Worm (Caenorhabditis elegans): ENCODE results near the gene nos-2.

The nos-2 gene

ce11 chrII:7024897-7025852, 40.2 kb upstream of the nos-2 start, which contains the start of gene znf-598:
TSS of gene znf-598 (plus strand) at chrII:7025802.
- TF ChIP-seq snpc-4 (tag; optimal IDR thresholded peaks at IDR 0.05) (no peak), elt-3 (tag; optimal IDR thresholded peaks at IDR 0.05) (no peak), sox-4 (tag; optimal IDR thresholded peaks at IDR 0.05) (no peak), ztf-11 (tag; optimal IDR thresholded peaks at IDR 0.05) (no peak), unc-86 (tag; optimal IDR thresholded peaks at IDR 0.05) (no peak), ces-1 (GFP tag; optimal IDR thresholded peaks at IDR 0.05) (no peak), lin-15B (tag; optimal IDR thresholded peaks at IDR 0.05) (peak; percentile 60), nhr-90 (tag; optimal IDR thresholded peaks at IDR 0.05; ENCODE audit: poor library complexity) (no peak), C04F5.9 (tag; optimal IDR thresholded peaks at IDR 0.05) (no peak), hlh-17 (GFP tag; optimal IDR thresholded peaks at IDR 0.05; ENCODE audit: borderline replicate concordance) (no peak), nhr-76 (tag; optimal IDR thresholded peaks at IDR 0.05) (no peak), fos-1 (tag; optimal IDR thresholded peaks at IDR 0.05) (no peak), mep-1 (tag; optimal IDR thresholded peaks at IDR 0.05) (peak; percentile 44), grh-1 (GFP tag; IDR thresholded peaks at IDR 0.05) (no peak), ceh-63 (GFP tag; optimal IDR thresholded peaks at IDR 0.05) (no peak), unc-130 (tag; optimal IDR thresholded peaks at IDR 0.05) (no peak), pax-3 (tag; optimal IDR thresholded peaks at IDR 0.05) (no peak), nhr-237 (tag; optimal IDR thresholded peaks at IDR 0.05) (no peak), vab-15 (tag; optimal IDR thresholded peaks at IDR 0.05) (no peak), nhr-19 (GFP tag; conservative IDR thresholded peaks at IDR 0.05) (no peak), fkh-4 (tag; optimal IDR thresholded peaks at IDR 0.05; ENCODE audit: borderline replicate concordance) (no peak), zag-1 (tag; optimal IDR thresholded peaks at IDR 0.05) (no peak), irx-1 (tag; optimal IDR thresholded peaks at IDR 0.05) (no peak), fkh-8 (tag; optimal IDR thresholded peaks at IDR 0.05) (no peak), ama-1 (optimal IDR thresholded peaks at IDR 0.05) (no peak), aha-1 (tag; optimal IDR thresholded peaks at IDR 0.05) (no peak), xbp-1 (tag; optimal IDR thresholded peaks at IDR 0.05) (peak; percentile 17), nhr-28 (tag; optimal IDR thresholded peaks at IDR 0.05) (no peak), lir-3 (tag; optimal IDR thresholded peaks at IDR 0.05; ENCODE audit: poor library complexity) (no peak), Y116A8C.19 (tag; optimal IDR thresholded peaks at IDR 0.05; ENCODE audit: borderline replicate concordance) (no peak), ceh-8 (GFP tag; optimal IDR thresholded peaks at IDR 0.05) (no peak), nhr-84 (tag; optimal IDR thresholded peaks at IDR 0.05) (no peak), hlh-4 (tag; optimal IDR thresholded peaks at IDR 0.05) (no peak), ceh-90 (tag; optimal IDR thresholded peaks at IDR 0.05) (no peak), swsn-7 (tag; optimal IDR thresholded peaks at IDR 0.05) (no peak), nhr-12 (tag; optimal IDR thresholded peaks at IDR 0.05) (no peak), isw-1 (GFP tag; IDR thresholded peaks at IDR 0.05) (peak; percentile 2; the same call in 1 of the 2 replicates), pag-3 (tag; optimal IDR thresholded peaks at IDR 0.05; ENCODE audit: borderline replicate concordance, insufficient read depth) (no peak), C34B4.2 (tag; optimal IDR thresholded peaks at IDR 0.05) (no peak), lin-39 (tag; optimal IDR thresholded peaks at IDR 0.05) (no peak), snu-23 (GFP tag; optimal IDR thresholded peaks at IDR 0.05) (peak; percentile 38), tbx-2 (tag; optimal IDR thresholded peaks at IDR 0.05) (no peak), tlp-1 (tag; optimal IDR thresholded peaks at IDR 0.05) (no peak), blmp-1 (tag; optimal IDR thresholded peaks at IDR 0.05) (peak; percentile 52), unc-62 (GFP tag; optimal IDR thresholded peaks at IDR 0.05) (no peak), ceh-82 (tag; optimal IDR thresholded peaks at IDR 0.05) (peak in 1 of 3 experiments; percentile 13), lin-35 (GFP tag; optimal IDR thresholded peaks at IDR 0.05) (peak; percentile 30 to 64), F16B12.6 (tag; optimal IDR thresholded peaks at IDR 0.05) (peak; percentile 17), efl-1 (optimal IDR thresholded peaks at IDR 0.05) (peak; percentile 37 to 43), efl-1 (GFP tag; optimal IDR thresholded peaks at IDR 0.05 in 1 of 2) (peak; percentile 28 to 78), zip-4 (GFP tag; optimal IDR thresholded peaks at IDR 0.05) (no peak)

Measured in whole organism, L1 larva.